Worm (Caenorhabditis elegans): Measurements from ENCODE around the gene F10G7.12.

- TF ChIP-seq unc-39 (tag; optimal IDR thresholded peaks at IDR 0.05) (no peak), fkh-10 (GFP tag; optimal IDR thresholded peaks at IDR 0.05) (no peak), mml-1 (tag; optimal IDR thresholded peaks at IDR 0.05) (no peak), ztf-11 (tag; optimal IDR thresholded peaks at IDR 0.05) (no peak), mdl-1 (tag; optimal IDR thresholded peaks at IDR 0.05) (no peak), ZK546.5 (tag; optimal IDR thresholded peaks at IDR 0.05) (no peak), aly-2 (tag; optimal IDR thresholded peaks at IDR 0.05) (no peak), nhr-23 (tag; optimal IDR thresholded peaks at IDR 0.05) (no peak), skn-1 (tag; optimal IDR thresholded peaks at IDR 0.05) (no peak)
Measured at ce11 chrII:4640748-4641147, 48.8 kb upstream of the F10G7.12 start.

Measured in whole organism, L3 larva.